Fruit fly (Drosophila melanogaster) whole organism, wandering third instar larva: ENCODE measurements around the gene Srp68.

Experiments
- Abd-B ChIP-seq: fragments of >200 bp; optimal IDR thresholded peaks from 2 replicates; lab custom pipeline; 2017; ENCODE audit warnings: missing biosample characterization, missing genetic modification characterization
- CG32264 ChIP-seq: fragments of 200-800 bp; sonication (Bioruptor generic); optimal IDR thresholded peaks from 2 replicates; lab custom pipeline; 2016; ENCODE audit warnings: missing biosample characterization, missing genetic modification characterization
- Dfd ChIP-seq: fragments of >200 bp; optimal IDR thresholded peaks from 2 replicates; lab custom pipeline; 2017; ENCODE audit warnings: missing biosample characterization, missing genetic modification characterization
- Dif ChIP-seq: fragments of 200-275, 200-300 bp; sonication (Bioruptor generic); optimal IDR thresholded peaks from 2 replicates; lab custom pipeline; 2018; ENCODE audit warnings: missing biosample characterization, missing genetic modification characterization; ENCODE audit not compliant: partially characterized antibody
- HLH106 ChIP-seq: fragments of 200-800 bp; optimal IDR thresholded peaks from 3 replicates; lab custom pipeline; 2019; ENCODE audit warnings: missing biosample characterization, mild to moderate bottlenecking, missing genetic modification characterization, moderate library complexity
- Hnf4 ChIP-seq: fragments of 200-800 bp; sonication (Bioruptor generic); optimal IDR thresholded peaks from 2 replicates; lab custom pipeline; 2016; ENCODE audit warnings: missing biosample characterization, mild to moderate bottlenecking, missing genetic modification characterization
- Hr78 ChIP-seq: fragments of >200 bp; optimal IDR thresholded peaks from 2 replicates; lab custom pipeline; 2017; ENCODE audit warnings: missing biosample characterization, missing genetic modification characterization
- Hr83 ChIP-seq: fragments of 200-300 bp; sonication (Bioruptor generic); optimal IDR thresholded peaks from 2 replicates; lab custom pipeline; 2016; ENCODE audit warnings: missing biosample characterization, mild to moderate bottlenecking, missing genetic modification characterization, moderate library complexity; ENCODE audit not compliant: poor library complexity, severe bottlenecking
- Jra ChIP-seq: sonication (Bioruptor generic); optimal IDR thresholded peaks from 2 replicates; lab custom pipeline; 2016; ENCODE audit warnings: missing biosample characterization, missing genetic modification characterization
- Myc ChIP-seq: fragments of >200 bp; optimal IDR thresholded peaks from 2 replicates; lab custom pipeline; 2017
- N ChIP-seq: fragments of >200 bp; optimal IDR thresholded peaks from 2 replicates; lab custom pipeline; 2018; ENCODE audit warnings: missing biosample characterization, missing external identifiers, missing genetic modification characterization
- OdsH ChIP-seq: fragments of 200-800 bp; sonication (Bioruptor generic); optimal IDR thresholded peaks from 2 replicates; lab custom pipeline; 2016; ENCODE audit warnings: missing biosample characterization, mild to moderate bottlenecking, missing genetic modification characterization
- Rel ChIP-seq, 2 experiments: fragments of 200-800 bp; sonication (Bioruptor generic) in 1 of 2; optimal IDR thresholded peaks; 2 replicates in 1 of 2; 3 replicates in 1 of 2; lab custom pipeline; 2016 to 2019; ENCODE audit warnings: mild to moderate bottlenecking in 2 of 2, missing biosample characterization in 2 of 2, missing genetic modification characterization in 2 of 2, moderate library complexity in 1 of 2
- Sp1 ChIP-seq: fragments of 200-800 bp; sonication (Bioruptor generic); optimal IDR thresholded peaks from 3 replicates; lab custom pipeline; 2019; ENCODE audit warnings: missing biosample characterization, mild to moderate bottlenecking, missing genetic modification characterization, moderate library complexity
- Vsx2 ChIP-seq: fragments of 200-300, 225-300 bp; sonication (Bioruptor generic); optimal IDR thresholded peaks from 2 replicates; lab custom pipeline; 2018; ENCODE audit warnings: missing biosample characterization, missing genetic modification characterization; ENCODE audit not compliant: partially characterized antibody
- dl ChIP-seq, 2 experiments: fragments of 175-275, 200-275 bp in 1 of 2; fragments of 200-275 bp in 1 of 2; sonication (Bioruptor generic); optimal IDR thresholded peaks; lab custom pipeline; 2018; ENCODE audit warnings: mild to moderate bottlenecking in 2 of 2, missing biosample characterization in 2 of 2, missing genetic modification characterization in 2 of 2, moderate library complexity in 2 of 2; ENCODE audit not compliant: partially characterized antibody in 2 of 2, insufficient read depth in 1 of 2
- ey ChIP-seq: fragments of 200-800 bp; sonication (Bioruptor generic); optimal IDR thresholded peaks from 2 replicates; lab custom pipeline; 2016; ENCODE audit warnings: missing biosample characterization, missing genetic modification characterization
- foxo ChIP-seq, 2 experiments: fragments of 200-800 bp; sonication (Bioruptor generic); optimal IDR thresholded peaks; 2 replicates in 1 of 2; 3 replicates in 1 of 2; lab custom pipeline; 2016 to 2017; ENCODE audit warnings: missing biosample characterization in 2 of 2, missing genetic modification characterization in 2 of 2
- fru ChIP-seq: fragments of 200-800 bp; sonication (Bioruptor generic); optimal IDR thresholded peaks from 3 replicates; lab custom pipeline; 2016; ENCODE audit warnings: missing biosample characterization, mild to moderate bottlenecking, missing genetic modification characterization
- h ChIP-seq: fragments of 200-800 bp; sonication (Bioruptor generic); optimal IDR thresholded peaks from 3 replicates; lab custom pipeline; 2016; ENCODE audit warnings: missing biosample characterization, mild to moderate bottlenecking, missing genetic modification characterization
- jim ChIP-seq: fragments of 175-275, 200-325 bp; sonication (Bioruptor generic); optimal IDR thresholded peaks from 2 replicates; lab custom pipeline; 2016; ENCODE audit warnings: missing biosample characterization, mild to moderate bottlenecking, missing genetic modification characterization
- lola ChIP-seq: fragments of >200 bp; optimal IDR thresholded peaks from 2 replicates; lab custom pipeline; 2017; ENCODE audit warnings: missing biosample characterization, missing genetic modification characterization
- pan ChIP-seq: fragments of >200 bp; optimal IDR thresholded peaks from 2 replicates; lab custom pipeline; 2017
- psq ChIP-seq: fragments of 200-800 bp; sonication (Bioruptor generic); optimal IDR thresholded peaks from 3 replicates; lab custom pipeline; 2017; ENCODE audit warnings: missing biosample characterization, mild to moderate bottlenecking, missing genetic modification characterization, moderate library complexity
- rgr ChIP-seq: fragments of 200-800 bp; sonication (Bioruptor generic); optimal IDR thresholded peaks from 3 replicates; lab custom pipeline; 2016; ENCODE audit warnings: missing biosample characterization, mild to moderate bottlenecking, missing genetic modification characterization
- sage ChIP-seq: fragments of 200-800 bp; sonication (Bioruptor generic); optimal IDR thresholded peaks from 2 replicates; lab custom pipeline; 2016; ENCODE audit warnings: missing biosample characterization, mild to moderate bottlenecking, missing genetic modification characterization
- sv ChIP-seq: fragments of 200-800 bp; sonication (Bioruptor generic); optimal IDR thresholded peaks from 3 replicates; lab custom pipeline; 2016; ENCODE audit warnings: missing biosample characterization, missing genetic modification characterization
- usp ChIP-seq: fragments of >200 bp; optimal IDR thresholded peaks from 2 replicates; lab custom pipeline; 2017; ENCODE audit warnings: missing biosample characterization, missing genetic modification characterization
- woc ChIP-seq: sonication (Bioruptor generic); optimal IDR thresholded peaks from 2 replicates; lab custom pipeline; 2016; ENCODE audit warnings: missing biosample characterization, mild to moderate bottlenecking, missing genetic modification characterization

Gene Srp68

DNA sequence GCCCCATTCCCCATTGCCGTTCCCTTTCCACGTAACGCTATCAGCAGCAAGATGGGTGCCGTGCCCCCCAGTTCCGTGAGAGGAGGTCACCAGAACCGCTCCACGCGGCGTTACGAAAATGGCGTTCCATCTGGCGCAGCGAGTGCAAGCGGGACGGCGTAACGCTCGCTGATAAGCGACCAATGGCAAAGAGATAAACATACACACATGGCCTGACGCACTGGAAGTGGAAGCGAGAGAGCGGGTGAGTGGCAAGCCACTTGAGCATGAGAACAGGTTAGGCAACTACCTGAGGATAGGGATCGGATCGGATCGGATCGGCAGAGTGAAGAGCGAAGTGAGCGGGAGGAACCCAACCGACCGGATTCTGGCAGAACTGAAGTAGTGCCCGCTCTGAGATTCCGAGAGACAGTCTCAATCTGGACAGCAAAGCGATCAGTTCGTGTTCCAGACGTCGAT lies 30.0 kb downstream of the Srp68 start, which contains the start of gene Doc3:
Gene Doc3 (plus strand): TSS at position 409 of the 459 bp plus-strand sequence.
- TF ChIP-seq sage (GFP tag; lab: Kevin White, UChicago) (no peak), Vsx2 (peak; percentile 95), sv (GFP tag; lab: Kevin White, UChicago) (no peak), Jra (GFP tag; lab: Kevin White, UChicago) (no peak), Dif (GFP tag; lab: Kevin White, UChicago) (peak; percentile 93), foxo (GFP tag; optimal IDR thresholded peaks at IDR 0.05; lab: Kevin White, UChicago) (no peak), jim (no peak), ey (no peak), Rel (GFP tag; optimal IDR thresholded peaks at IDR 0.05; lab: Kevin White, UChicago) (no peak), Rel (tag; optimal IDR thresholded peaks at IDR 0.05; lab: Kevin White, UChicago) (peak; percentile 11), dl (GFP tag; optimal IDR thresholded peaks at IDR 0.05; lab: Kevin White, UChicago; ENCODE audit: insufficient read depth in 1 of 2, partially characterized antibody in 2 of 2) (peak; percentile 40 to 70)
- TF ChIP-seq, all 38 proteins: peak for 4

DNA sequence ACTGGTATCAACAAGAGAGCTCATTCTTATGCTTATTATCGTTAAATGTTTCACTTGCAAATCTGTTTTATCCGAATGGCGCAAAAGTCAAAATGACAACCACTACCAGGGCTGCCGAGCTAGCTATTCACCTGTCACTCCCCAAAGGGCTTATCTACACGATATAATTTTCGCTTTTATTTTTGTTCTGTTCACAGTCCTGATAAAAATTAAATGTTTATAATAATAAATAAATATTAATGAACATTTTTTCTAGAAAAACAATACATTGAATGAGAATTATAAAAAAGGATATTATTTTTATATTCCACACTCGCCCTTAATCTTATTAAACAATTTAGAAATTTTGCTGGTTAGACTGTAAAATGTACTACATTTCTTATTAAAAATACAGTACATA lies 34.9 kb downstream of the Srp68 start, which contains the start of gene CG5194:
Gene CG5194 (minus strand): TSS at position 101 of the 400 bp plus-strand sequence.
- TF ChIP-seq Dfd (GFP tag; lab: Kevin White, UChicago) (no peak), HLH106 (tag; lab: Kevin White, UChicago) (no peak), fru (GFP tag; lab: Kevin White, UChicago) (no peak), CG32264 (no peak), Sp1 (GFP tag; lab: Kevin White, UChicago) (no peak), jim (no peak), Hnf4 (GFP tag; lab: Kevin White, UChicago) (no peak), N (GFP tag; lab: Kevin White, UChicago) (no peak), pan (lab: Kevin White, UChicago) (no peak), Abd-B (GFP tag; lab: Kevin White, UChicago) (no peak), rgr (GFP tag; lab: Kevin White, UChicago) (no peak), Jra (GFP tag; lab: Kevin White, UChicago) (no peak)

DNA sequence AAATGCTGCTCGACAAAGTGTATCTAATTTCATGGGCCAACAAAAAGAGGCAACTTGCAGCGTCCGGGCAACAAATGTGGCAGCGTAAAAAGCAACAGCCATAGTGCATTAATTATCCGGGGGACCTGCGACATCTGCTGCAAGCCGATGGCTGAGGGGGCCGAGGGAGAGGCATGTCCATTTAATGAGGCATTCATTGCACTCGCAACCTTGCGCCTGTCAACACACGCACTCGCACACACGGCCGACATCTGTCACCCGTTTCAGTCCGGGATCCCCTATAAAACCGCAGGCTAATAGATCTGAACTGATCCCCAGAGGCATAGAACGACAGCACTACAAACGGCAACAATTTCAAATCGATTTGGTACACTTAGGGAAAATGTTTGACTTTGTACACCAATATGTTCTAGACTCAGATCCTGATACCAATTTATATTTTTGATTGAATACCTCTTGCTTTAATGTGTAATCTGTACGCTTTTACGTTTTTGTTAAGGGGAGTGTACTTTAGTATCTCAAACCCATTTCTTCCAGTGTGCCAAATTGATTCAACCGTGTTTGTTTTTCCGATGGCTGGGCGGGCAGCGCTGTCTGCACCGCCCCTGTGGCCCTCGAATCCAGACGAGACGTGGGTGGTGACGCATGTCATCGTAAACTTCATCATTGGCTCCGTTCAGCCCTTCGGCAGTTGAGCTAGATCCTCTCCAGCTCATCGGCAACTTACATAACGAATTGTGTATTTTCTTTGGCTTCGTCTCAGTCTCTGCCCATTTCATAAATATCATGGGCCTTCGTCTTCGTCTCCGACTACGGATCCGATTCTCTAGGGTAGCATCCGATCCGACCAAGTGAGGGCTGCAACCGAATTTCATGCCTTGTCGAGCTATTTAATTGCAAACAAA lies 36.9 kb downstream of the Srp68 start:
- TF ChIP-seq sv (GFP tag; lab: Kevin White, UChicago): peak; percentile 65
- no peak for TF ChIP-seq Dfd (GFP tag; lab: Kevin White, UChicago)

DNA sequence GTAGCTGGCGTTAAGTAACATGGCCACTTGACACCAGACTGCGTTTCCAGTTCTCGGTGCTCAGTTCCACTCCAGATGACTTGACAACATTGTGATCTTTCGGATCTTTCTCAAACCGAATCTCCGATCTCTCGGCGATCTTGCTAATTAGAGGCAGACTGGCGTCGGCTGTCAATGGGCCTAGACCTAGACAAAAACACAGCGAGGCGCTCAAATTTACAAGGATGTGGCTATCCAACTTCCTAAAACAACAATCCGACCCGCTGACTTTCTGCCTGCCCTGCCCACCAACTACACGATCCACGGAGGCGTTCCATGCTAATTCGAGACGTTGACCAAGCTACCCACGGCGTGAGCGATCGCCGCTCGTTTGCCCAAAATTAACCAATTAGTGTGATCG lies 38.9 kb downstream of the Srp68 start:
- TF ChIP-seq Hnf4 (GFP tag; lab: Kevin White, UChicago) (no peak), HLH106 (tag; lab: Kevin White, UChicago) (no peak), OdsH (GFP tag; lab: Kevin White, UChicago) (no peak), sage (GFP tag; lab: Kevin White, UChicago) (no peak), h (GFP tag; lab: Kevin White, UChicago) (no peak), Hr83 (no peak), lola (no peak), Myc (lab: Kevin White, UChicago) (no peak), Jra (GFP tag; lab: Kevin White, UChicago) (no peak), ey (no peak), Dfd (GFP tag; lab: Kevin White, UChicago) (no peak), psq (GFP tag; lab: Kevin White, UChicago) (no peak), Hr78 (GFP tag; lab: Kevin White, UChicago) (no peak)

DNA sequence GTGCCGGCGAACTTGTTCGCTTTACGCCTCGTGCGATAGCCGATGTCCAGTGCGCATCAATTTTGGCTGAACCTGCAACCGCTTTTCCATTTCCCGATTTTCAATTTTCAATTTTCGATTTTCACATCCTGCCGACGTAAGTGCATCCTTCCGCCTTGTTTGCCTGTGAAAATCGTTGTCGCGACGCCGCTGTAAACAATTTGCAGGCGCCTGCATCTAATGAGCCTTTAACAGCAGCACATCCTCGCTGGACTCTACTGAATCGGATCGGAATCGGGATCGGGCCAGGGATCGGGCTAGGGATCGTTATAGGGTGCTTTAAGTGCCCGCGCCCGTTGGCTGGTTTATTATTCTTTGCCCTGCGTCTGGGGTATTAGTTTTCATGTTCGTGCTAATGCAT lies 42.6 kb downstream of the Srp68 start:
- TF ChIP-seq dl (GFP tag; optimal IDR thresholded peaks at IDR 0.05; lab: Kevin White, UChicago; ENCODE audit: insufficient read depth in 1 of 2, partially characterized antibody in 2 of 2) (no peak), woc (no peak), N (GFP tag; lab: Kevin White, UChicago) (no peak), Hr83 (no peak), h (GFP tag; lab: Kevin White, UChicago) (no peak), lola (no peak), usp (GFP tag; lab: Kevin White, UChicago) (no peak), ey (no peak), Hr78 (GFP tag; lab: Kevin White, UChicago) (no peak), HLH106 (tag; lab: Kevin White, UChicago) (no peak), Vsx2 (no peak)
